Worm (Caenorhabditis elegans) whole organism, young adult: Measurements from ENCODE around the gene nhr-127.

Source experiments
- D2030.7 ChIP-seq: fragments of 200-800 bp; sonication (Bioruptor generic); IDR thresholded peaks from 2 replicates; pipeline ENCODE4 v1.3.6; 2022; ENCODE audit warnings: missing genetic modification reagents, missing genetic modification characterization, missing compliant biosample characterization
- F23B12.7 ChIP-seq: sonication (generic microtip); optimal IDR thresholded peaks from 2 replicates; lab custom pipeline; 2017; ENCODE audit warnings: missing genetic modification characterization, mild to moderate bottlenecking, missing compliant biosample characterization, antibody characterized with exemption, moderate library complexity; ENCODE audit not compliant: insufficient read depth
- F37B4.10 ChIP-seq: fragments of 200-800 bp; sonication (Bioruptor generic); IDR thresholded peaks from 2 replicates; pipeline ENCODE4 v1.3.6; 2022; ENCODE audit warnings: missing genetic modification characterization, missing compliant biosample characterization
- F52B5.7 ChIP-seq: sonication (generic microtip); optimal IDR thresholded peaks from 2 replicates; lab custom pipeline; 2016; ENCODE audit warnings: mild to moderate bottlenecking, missing genetic modification characterization, missing compliant biosample characterization
- F57A8.1 ChIP-seq: fragments of 200-800 bp; sonication (Bioruptor generic); optimal IDR thresholded peaks from 2 replicates; lab custom pipeline; 2018; ENCODE audit warnings: mild to moderate bottlenecking, missing genetic modification characterization, moderate library complexity, missing compliant biosample characterization
- K11D2.4 ChIP-seq: fragments of 200-800 bp; sonication (Bioruptor generic); IDR thresholded peaks from 2 replicates; pipeline ENCODE4 v1.3.6; 2022; ENCODE audit warnings: missing genetic modification reagents, missing genetic modification characterization, missing compliant biosample characterization
- Y53F4B.3 ChIP-seq: fragments of 200-800 bp; sonication (Bioruptor generic); IDR thresholded peaks from 2 replicates; pipeline ENCODE4 v1.3.6; 2022; ENCODE audit warnings: missing genetic modification reagents, missing genetic modification characterization, missing compliant biosample characterization
- Y53G8AR.9 ChIP-seq: fragments of 200-800 bp; sonication (Bioruptor generic); conservative IDR thresholded peaks from 2 replicates; pipeline ENCODE4 v1.3.6; 2022; ENCODE audit warnings: missing genetic modification reagents, missing genetic modification characterization, missing compliant biosample characterization
- ama-1 ChIP-seq, 3 experiments: fragments of 150-350 bp in 1 of 3; sonication (generic microtip) in 2 of 3; optimal IDR thresholded peaks; 2 replicates each; lab custom pipeline; 2014 to 2018; ENCODE audit warnings: missing biosample characterization in 2 of 3, missing genetic modification characterization in 2 of 3, missing genetic modification reagents in 2 of 3
- attf-5 ChIP-seq: fragments of 200-800 bp; sonication (Bioruptor generic); optimal IDR thresholded peaks from 2 replicates; lab custom pipeline; 2018; ENCODE audit warnings: mild to moderate bottlenecking, missing genetic modification characterization, missing compliant biosample characterization
- efl-1 ChIP-seq: fragments of 150-350 bp; optimal IDR thresholded peaks from 2 replicates; lab custom pipeline; 2014; ENCODE audit warnings: missing biosample characterization, missing genetic modification reagents, missing genetic modification characterization
- egrh-3 ChIP-seq: fragments of 200-800 bp; sonication (Bioruptor generic); IDR thresholded peaks from 2 replicates; pipeline ENCODE4 v1.3.6; 2022; ENCODE audit warnings: missing genetic modification reagents, missing genetic modification characterization, missing compliant biosample characterization
- ets-4 ChIP-seq: fragments of 200-800 bp; sonication (Bioruptor generic); optimal IDR thresholded peaks from 2 replicates; lab custom pipeline; 2018; ENCODE audit warnings: mild to moderate bottlenecking, missing genetic modification characterization, missing compliant biosample characterization
- him-1 ChIP-seq: sonication (generic microtip); optimal IDR thresholded peaks from 2 replicates; lab custom pipeline; 2016; ENCODE audit warnings: missing genotype, missing genetic modification reagents, missing genetic modification characterization, missing compliant biosample characterization
- hmg-1.2 ChIP-seq: fragments of 200-800 bp; sonication (Bioruptor generic); IDR thresholded peaks from 2 replicates; pipeline ENCODE4 v1.3.6; 2022; ENCODE audit warnings: missing genetic modification reagents, missing genetic modification characterization, missing compliant biosample characterization
- let-607 ChIP-seq, 2 experiments: fragments of 200-800 bp in 1 of 2; sonication (Bioruptor generic) in 1 of 2; sonication (generic microtip) in 1 of 2; optimal IDR thresholded peaks; 2 replicates each; lab custom pipeline; 2016 to 2018; ENCODE audit warnings: mild to moderate bottlenecking in 2 of 2, missing compliant biosample characterization in 2 of 2, missing genetic modification characterization in 2 of 2, moderate library complexity in 2 of 2, missing genotype in 1 of 2
- lir-1 ChIP-seq: fragments of 200-800 bp; sonication (Bioruptor generic); conservative IDR thresholded peaks from 2 replicates; pipeline ENCODE4 v1.3.6; 2022; ENCODE audit warnings: missing genetic modification reagents, missing genetic modification characterization, missing compliant biosample characterization
- madf-8 ChIP-seq: fragments of 200-800 bp; sonication (Bioruptor generic); conservative IDR thresholded peaks from 2 replicates; pipeline ENCODE4 v1.3.6; 2022; ENCODE audit warnings: missing genetic modification reagents, missing genetic modification characterization, missing compliant biosample characterization
- mes-4 ChIP-seq: sonication (generic microtip); optimal IDR thresholded peaks from 2 replicates; lab custom pipeline; 2016; ENCODE audit warnings: missing genotype, missing genetic modification characterization, missing compliant biosample characterization
- nfya-1 ChIP-seq: sonication (generic microtip); optimal IDR thresholded peaks from 2 replicates; lab custom pipeline; 2017; ENCODE audit warnings: antibody characterized with exemption, missing compliant biosample characterization, missing genetic modification characterization, borderline replicate concordance; ENCODE audit not compliant: insufficient read depth
- nfya-2 ChIP-seq: fragments of 200-800 bp; sonication (Bioruptor generic); IDR thresholded peaks from 2 replicates; pipeline ENCODE4 v1.3.6; 2022; ENCODE audit warnings: missing genetic modification reagents, missing genetic modification characterization, missing compliant biosample characterization
- nhr-179 ChIP-seq: sonication (generic microtip); optimal IDR thresholded peaks from 2 replicates; lab custom pipeline; 2016; ENCODE audit warnings: mild to moderate bottlenecking, missing genetic modification characterization, missing compliant biosample characterization
- pbrm-1 ChIP-seq: fragments of 200-800 bp; sonication (Bioruptor generic); IDR thresholded peaks from 2 replicates; pipeline ENCODE4 v1.3.6; 2022; ENCODE audit warnings: missing genetic modification reagents, missing genetic modification characterization, missing compliant biosample characterization
- rcor-1 ChIP-seq: fragments of 200-800 bp; sonication (Bioruptor generic); IDR thresholded peaks from 2 replicates; pipeline ENCODE4 v1.3.6; 2022; ENCODE audit warnings: missing genetic modification reagents, missing genetic modification characterization, missing compliant biosample characterization
- repo-1 ChIP-seq: sonication (generic microtip); optimal IDR thresholded peaks from 2 replicates; lab custom pipeline; 2017; ENCODE audit warnings: mild to moderate bottlenecking, missing genetic modification characterization, missing compliant biosample characterization
- sea-2 ChIP-seq: fragments of 200-800 bp; sonication (Bioruptor generic); IDR thresholded peaks from 2 replicates; pipeline ENCODE4 v1.3.6; 2022; ENCODE audit warnings: missing genetic modification characterization, missing compliant biosample characterization
- snpc-1.1 ChIP-seq: sonication (generic microtip); optimal IDR thresholded peaks from 2 replicates; lab custom pipeline; 2017; ENCODE audit warnings: missing genetic modification characterization, mild to moderate bottlenecking, missing compliant biosample characterization, antibody characterized with exemption, moderate library complexity, missing genotype, missing genetic modification reagents; ENCODE audit not compliant: insufficient read depth
- snpc-4 ChIP-seq, 5 experiments: fragments of 150-350 bp in 1 of 5; sonication (generic microtip) in 4 of 5; optimal IDR thresholded peaks; 2 replicates each; lab custom pipeline; 2014 to 2018; ENCODE audit warnings: missing genetic modification characterization in 5 of 5, missing biosample characterization in 3 of 5, antibody characterized with exemption in 2 of 5, mild to moderate bottlenecking in 2 of 5, missing compliant biosample characterization in 2 of 5, missing genotype in 2 of 5, moderate library complexity in 2 of 5, missing genetic modification reagents in 1 of 5
- tbx-9 ChIP-seq: sonication (generic microtip); optimal IDR thresholded peaks from 2 replicates; lab custom pipeline; 2016; ENCODE audit warnings: borderline replicate concordance, missing genetic modification characterization, inconsistent platforms, missing compliant biosample characterization
- xnd-1 ChIP-seq: sonication (generic microtip); optimal IDR thresholded peaks from 2 replicates; lab custom pipeline; 2016; ENCODE audit warnings: missing genotype, missing genetic modification reagents, missing genetic modification characterization, missing compliant biosample characterization
- ztf-25 ChIP-seq: fragments of 200-800 bp; sonication (Bioruptor generic); IDR thresholded peaks from 2 replicates; pipeline ENCODE4 v1.3.6; 2022; ENCODE audit warnings: missing genetic modification reagents, missing genetic modification characterization, missing compliant biosample characterization
- ztf-26 ChIP-seq: sonication (generic microtip); optimal IDR thresholded peaks from 2 replicates; lab custom pipeline; 2017; ENCODE audit warnings: missing genetic modification characterization, missing compliant biosample characterization
- ztf-6 ChIP-seq: fragments of 200-800 bp; sonication (Bioruptor generic); IDR thresholded peaks from 2 replicates; pipeline ENCODE4 v1.3.6; 2022; ENCODE audit warnings: missing genetic modification reagents, missing genetic modification characterization, missing compliant biosample characterization

Gene nhr-127

DNA sequence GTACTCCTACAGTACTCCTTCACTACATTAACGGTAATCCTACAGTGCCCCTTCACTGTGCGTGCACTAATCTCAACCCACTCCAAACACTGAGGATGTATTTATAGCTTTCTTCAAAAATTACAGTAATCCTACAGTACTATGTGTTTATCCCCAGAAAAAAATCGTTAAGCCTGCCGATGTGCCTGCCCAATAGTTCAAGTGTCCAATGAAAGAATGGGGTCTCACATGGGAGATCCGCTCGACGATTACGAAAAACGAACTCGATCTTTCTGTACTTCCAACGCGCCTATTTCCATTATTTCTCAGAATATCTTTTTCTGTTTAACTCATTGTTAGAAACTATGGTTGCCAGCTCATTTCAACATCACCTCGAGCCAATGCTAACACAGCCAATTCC lies 1.6 kb upstream of the nhr-127 start, which contains the start of gene nhr-218:
Gene nhr-218, plus strand, starts transcription at position 301 of the 400 bp plus-strand sequence.
- TF ChIP-seq efl-1 (GFP tag; lab: Kevin White, UChicago) (no peak), F52B5.7 (tag; lab: Kevin White, UChicago) (no peak), ztf-25 (GFP tag; lab: Robert Waterston, UW) (no peak), mes-4 (tag; lab: Kevin White, UChicago) (no peak), xnd-1 (tag; lab: Kevin White, UChicago) (no peak), repo-1 (tag; lab: Kevin White, UChicago) (no peak), sea-2 (no peak), F23B12.7 (tag; lab: Kevin White, UChicago) (no peak), K11D2.4 (GFP tag; lab: Robert Waterston, UW) (no peak), Y53G8AR.9 (no peak), hmg-1.2 (GFP tag; lab: Robert Waterston, UW) (no peak), pbrm-1 (GFP tag; lab: Robert Waterston, UW) (no peak), ztf-6 (GFP tag; lab: Robert Waterston, UW) (no peak), nhr-179 (tag; lab: Kevin White, UChicago) (no peak), let-607 (tag; optimal IDR thresholded peaks at IDR 0.05; lab: Kevin White, UChicago) (no peak), snpc-1.1 (no peak), him-1 (no peak)

ce11 chrV:16266514-16266913 lies 6.7 kb downstream of the nhr-127 start, which contains the start of gene T13F3.4:
Gene T13F3.4, minus strand, starts transcription at chrV:16266614.
- TF ChIP-seq ztf-26 (no peak), nfya-1 (tag; lab: Kevin White, UChicago) (no peak), snpc-4 (GFP tag; optimal IDR thresholded peaks at IDR 0.05; lab: Kevin White, UChicago) (no peak), snpc-4 (tag; optimal IDR thresholded peaks at IDR 0.05; lab: Kevin White, UChicago) (no peak), repo-1 (tag; lab: Kevin White, UChicago) (no peak)
- TF ChIP-seq, all 124 proteins: peak for 0

ce11 chrV:16269556-16269955 lies 9.8 kb downstream of the nhr-127 start, which contains the start of the genes fbxa-2 and T13F3.8:
Gene fbxa-2, minus strand, starts transcription at chrV:16269656.
Gene T13F3.8, plus strand, starts transcription at chrV:16269800.
- TF ChIP-seq ama-1 (optimal IDR thresholded peaks at IDR 0.05; lab: Kevin White, UChicago) (no peak), ama-1 (GFP tag; optimal IDR thresholded peaks at IDR 0.05; lab: Kevin White, UChicago) (no peak), snpc-4 (GFP tag; optimal IDR thresholded peaks at IDR 0.05; lab: Kevin White, UChicago) (no peak), snpc-4 (tag; optimal IDR thresholded peaks at IDR 0.05; lab: Kevin White, UChicago) (no peak), him-1 (no peak), ets-4 (no peak), attf-5 (GFP tag; lab: Kevin White, UChicago) (no peak), tbx-9 (no peak), F57A8.1 (GFP tag; lab: Kevin White, UChicago) (no peak), K11D2.4 (GFP tag; lab: Robert Waterston, UW) (no peak), nfya-2 (GFP tag; lab: Robert Waterston, UW) (no peak), ztf-25 (GFP tag; lab: Robert Waterston, UW) (no peak)

ce11 chrV:16271121-16271520 lies 11.3 kb downstream of the nhr-127 start, which contains the start of gene T13F3.6:
Gene T13F3.6, minus strand, starts transcription at chrV:16271221.
- no peak for TF ChIP-seq lir-1
- no peak for TF ChIP-seq madf-8 (GFP tag; lab: Robert Waterston, UW)
- TF ChIP-seq Y53G8AR.9, result no peak
- TF ChIP-seq rcor-1 (GFP tag; lab: Robert Waterston, UW), result no peak
- no peak for TF ChIP-seq D2030.7
- TF ChIP-seq ztf-26, result no peak
- TF ChIP-seq ztf-6 (GFP tag; lab: Robert Waterston, UW), result no peak
- TF ChIP-seq egrh-3, result no peak
- TF ChIP-seq Y53F4B.3 (GFP tag; lab: Robert Waterston, UW), result no peak
- TF ChIP-seq F37B4.10, result no peak
